Fruit fly (Drosophila melanogaster): ENCODE results near the gene CG9682.

The CG9682 gene

dm6 chr3R:30257588-30257987 lies 6.9 kb downstream of the CG9682 start:
- TF ChIP-seq CTCF (optimal IDR thresholded peaks at IDR 0.05) (no peak), CG8478 (optimal IDR thresholded peaks at IDR 0.05) (no peak)

dm6 chr3R:30258298-30258990 lies 7.7 kb downstream of the CG9682 start:
- TF ChIP-seq CTCF (optimal IDR thresholded peaks at IDR 0.05), result no peak

- TF ChIP-seq CG8478 (optimal IDR thresholded peaks at IDR 0.05) (no peak), CTCF (optimal IDR thresholded peaks at IDR 0.05) (no peak)
Observed at dm6 chr3R:30258991-30259351, 8.2 kb downstream of the CG9682 start.

- TF ChIP-seq CTCF (optimal IDR thresholded peaks at IDR 0.05) (no peak), CG8478 (optimal IDR thresholded peaks at IDR 0.05) (no peak)
Observed at dm6 chr3R:30259561-30259960, 8.8 kb downstream of the CG9682 start.

dm6 chr3R:30261838-30262237 lies 11.1 kb downstream of the CG9682 start:
- TF ChIP-seq CTCF (optimal IDR thresholded peaks at IDR 0.05) (no peak), CG8478 (optimal IDR thresholded peaks at IDR 0.05) (no peak)

dm6 chr3R:30263708-30264107 lies 13.0 kb downstream of the CG9682 start:
- TF ChIP-seq CTCF (optimal IDR thresholded peaks at IDR 0.05), result no peak
- TF ChIP-seq CG8478 (optimal IDR thresholded peaks at IDR 0.05), result no peak

dm6 chr3R:30264671-30265282 lies 14.0 kb downstream of the CG9682 start:
- no peak for TF ChIP-seq CTCF (optimal IDR thresholded peaks at IDR 0.05)
- no peak for TF ChIP-seq CG8478 (optimal IDR thresholded peaks at IDR 0.05)

- no peak for TF ChIP-seq CG8478 (optimal IDR thresholded peaks at IDR 0.05)
- TF ChIP-seq CTCF (optimal IDR thresholded peaks at IDR 0.05), result no peak
Observed at dm6 chr3R:30265420-30265819, 14.7 kb downstream of the CG9682 start.

dm6 chr3R:30268733-30269132 lies 18.0 kb downstream of the CG9682 start:
- no peak for TF ChIP-seq CTCF (optimal IDR thresholded peaks at IDR 0.05)

dm6 chr3R:30270318-30271119 lies 19.8 kb downstream of the CG9682 start:
- no peak for TF ChIP-seq CG8478 (optimal IDR thresholded peaks at IDR 0.05)

- no peak for TF ChIP-seq CG8478 (optimal IDR thresholded peaks at IDR 0.05)
- TF ChIP-seq CTCF (optimal IDR thresholded peaks at IDR 0.05), result no peak
Observed at dm6 chr3R:30271120-30271467, 20.4 kb downstream of the CG9682 start.

dm6 chr3R:30272176-30272857 lies 21.6 kb downstream of the CG9682 start:
- TF ChIP-seq CG8478 (optimal IDR thresholded peaks at IDR 0.05), result no peak
- no peak for TF ChIP-seq CTCF (optimal IDR thresholded peaks at IDR 0.05)

- TF ChIP-seq CG8478 (optimal IDR thresholded peaks at IDR 0.05) (no peak), CTCF (optimal IDR thresholded peaks at IDR 0.05) (no peak)
Observed at dm6 chr3R:30272858-30273379, 22.2 kb downstream of the CG9682 start.

- TF ChIP-seq CTCF (optimal IDR thresholded peaks at IDR 0.05) (no peak), CG8478 (optimal IDR thresholded peaks at IDR 0.05) (no peak)
Observed at dm6 chr3R:30273898-30274297, 23.2 kb downstream of the CG9682 start.

dm6 chr3R:30275970-30276369 lies 25.2 kb downstream of the CG9682 start:
- no peak for TF ChIP-seq CG8478 (optimal IDR thresholded peaks at IDR 0.05)
- TF ChIP-seq CTCF (optimal IDR thresholded peaks at IDR 0.05), result no peak

Measured in S2 (cell line).